Worm (Caenorhabditis elegans): ENCODE data around the gene srh-147.

DNA sequence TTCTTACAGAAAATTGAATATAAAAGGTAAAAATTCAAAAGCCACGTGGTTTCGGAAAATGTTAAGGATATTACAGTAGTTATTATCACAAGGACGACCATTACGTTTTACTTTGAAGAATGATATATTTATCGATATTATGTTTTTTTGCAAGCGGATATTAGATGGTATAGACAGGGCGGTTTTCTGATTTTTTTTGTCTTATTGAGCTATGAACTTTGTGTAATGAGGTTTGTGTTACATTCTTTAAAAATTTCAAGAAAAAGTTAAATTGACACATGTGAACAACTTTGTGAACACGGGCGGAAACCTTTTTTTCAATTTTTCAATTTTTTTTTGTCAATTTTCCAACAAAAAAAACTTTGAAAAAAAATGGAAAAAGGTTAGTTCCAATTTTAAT, 25.3 kb downstream of the srh-147 start, which contains the start of gene srbc-50:
- TF ChIP-seq med-1 (GFP tag; optimal IDR thresholded peaks at IDR 0.05; ENCODE audit: insufficient read depth) (no peak), klf-2 (GFP tag; conservative IDR thresholded peaks at IDR 0.05) (no peak), flt-1 (GFP tag; IDR thresholded peaks at IDR 0.05) (no peak), cog-1 (tag; optimal IDR thresholded peaks at IDR 0.05) (no peak)
